Worm (Caenorhabditis elegans): ENCODE data around the gene Y47D7A.7.

- TF ChIP-seq dao-5 (tag; optimal IDR thresholded peaks at IDR 0.05), result no peak
- no peak for TF ChIP-seq him-1 (tag; optimal IDR thresholded peaks at IDR 0.05)
- TF ChIP-seq W03F9.2 (tag; optimal IDR thresholded peaks at IDR 0.05), result no peak
Measured at ce11 chrV:4422127-4422526, 2.5 kb upstream of the Y47D7A.7 start, which contains the start of gene skr-7.
